Worm (Caenorhabditis elegans): ENCODE measurements around the gene F23A7.1.

The F23A7.1 gene

ce11 chrX:16243129-16243528 lies 25.9 kb downstream of the F23A7.1 start:
- no peak for TF ChIP-seq klf-2 (GFP tag; conservative IDR thresholded peaks at IDR 0.05)
- TF ChIP-seq tab-1 (GFP tag; IDR thresholded peaks at IDR 0.05): 0 out of 2 replicates have a peak, but pooled peaks have one; percentile 25

- TF ChIP-seq klf-2 (GFP tag; conservative IDR thresholded peaks at IDR 0.05): no peak
- TF ChIP-seq ztf-23 (GFP tag; IDR thresholded peaks at IDR 0.05): no peak
- TF ChIP-seq T22C8.4 (GFP tag; IDR thresholded peaks at IDR 0.05): no peak
- no peak for TF ChIP-seq tab-1 (GFP tag; IDR thresholded peaks at IDR 0.05)
- no peak for TF ChIP-seq med-1 (GFP tag; optimal IDR thresholded peaks at IDR 0.05; ENCODE audit: insufficient read depth)
- no peak for TF ChIP-seq cog-1 (tag; optimal IDR thresholded peaks at IDR 0.05)
These were observed 27.6 kb downstream of the F23A7.1 start, which contains the start of gene W10G6.1 for ce11 chrX:16244764-16245244. W10G6.1 (plus strand) TSS chrX:16245194.

ce11 chrX:16250679-16251078 lies 33.5 kb downstream of the F23A7.1 start, which contains the start of gene W10G6.6:
W10G6.6 (minus strand) TSS chrX:16250779.
- TF ChIP-seq ztf-29 (GFP tag; IDR thresholded peaks at IDR 0.05) (no peak), flt-1 (GFP tag; IDR thresholded peaks at IDR 0.05) (no peak), cog-1 (tag; optimal IDR thresholded peaks at IDR 0.05) (no peak), T22C8.4 (GFP tag; IDR thresholded peaks at IDR 0.05) (no peak), med-1 (GFP tag; optimal IDR thresholded peaks at IDR 0.05; ENCODE audit: insufficient read depth) (no peak), ztf-23 (GFP tag; IDR thresholded peaks at IDR 0.05) (no peak), tab-1 (GFP tag; IDR thresholded peaks at IDR 0.05) (no peak), klf-2 (GFP tag; conservative IDR thresholded peaks at IDR 0.05) (no peak), ref-1 (GFP tag; conservative IDR thresholded peaks at IDR 0.05) (no peak)

- no peak for TF ChIP-seq ref-1 (GFP tag; conservative IDR thresholded peaks at IDR 0.05)
- TF ChIP-seq flt-1 (GFP tag; IDR thresholded peaks at IDR 0.05): no peak
- no peak for TF ChIP-seq ztf-23 (GFP tag; IDR thresholded peaks at IDR 0.05)
- TF ChIP-seq klf-2 (GFP tag; conservative IDR thresholded peaks at IDR 0.05): no peak
- TF ChIP-seq ztf-29 (GFP tag; IDR thresholded peaks at IDR 0.05): no peak
- TF ChIP-seq T22C8.4 (GFP tag; IDR thresholded peaks at IDR 0.05): no peak
- no peak for TF ChIP-seq med-1 (GFP tag; optimal IDR thresholded peaks at IDR 0.05; ENCODE audit: insufficient read depth)
- TF ChIP-seq tab-1 (GFP tag; IDR thresholded peaks at IDR 0.05): no peak
- TF ChIP-seq cog-1 (tag; optimal IDR thresholded peaks at IDR 0.05): no peak
These were observed 41.3 kb downstream of the F23A7.1 start for ce11 chrX:16258503-16258902.

- TF ChIP-seq flt-1 (GFP tag; IDR thresholded peaks at IDR 0.05): no peak
- TF ChIP-seq med-1 (GFP tag; optimal IDR thresholded peaks at IDR 0.05; ENCODE audit: insufficient read depth): no peak
- no peak for TF ChIP-seq ztf-29 (GFP tag; IDR thresholded peaks at IDR 0.05)
- no peak for TF ChIP-seq ztf-23 (GFP tag; IDR thresholded peaks at IDR 0.05)
- no peak for TF ChIP-seq klf-2 (GFP tag; conservative IDR thresholded peaks at IDR 0.05)
- TF ChIP-seq cog-1 (tag; optimal IDR thresholded peaks at IDR 0.05): no peak
- TF ChIP-seq tab-1 (GFP tag; IDR thresholded peaks at IDR 0.05): no peak
- no peak for TF ChIP-seq ref-1 (GFP tag; conservative IDR thresholded peaks at IDR 0.05)
- TF ChIP-seq T22C8.4 (GFP tag; IDR thresholded peaks at IDR 0.05): no peak
These were observed 42.9 kb downstream of the F23A7.1 start for ce11 chrX:16260077-16260476.

ce11 chrX:16261993-16262392 lies 44.8 kb downstream of the F23A7.1 start, which contains the start of gene sgk-1:
sgk-1 (minus strand) TSS chrX:16262122.
- no peak for TF ChIP-seq flt-1 (GFP tag; IDR thresholded peaks at IDR 0.05)
- no peak for TF ChIP-seq T22C8.4 (GFP tag; IDR thresholded peaks at IDR 0.05)
- no peak for TF ChIP-seq tab-1 (GFP tag; IDR thresholded peaks at IDR 0.05)
- TF ChIP-seq klf-2 (GFP tag; conservative IDR thresholded peaks at IDR 0.05): no peak
- TF ChIP-seq med-1 (GFP tag; optimal IDR thresholded peaks at IDR 0.05; ENCODE audit: insufficient read depth): no peak
- TF ChIP-seq ztf-29 (GFP tag; IDR thresholded peaks at IDR 0.05): no peak
- TF ChIP-seq cog-1 (tag; optimal IDR thresholded peaks at IDR 0.05): no peak
- no peak for TF ChIP-seq ref-1 (GFP tag; conservative IDR thresholded peaks at IDR 0.05)
- TF ChIP-seq ztf-23 (GFP tag; IDR thresholded peaks at IDR 0.05): no peak

- TF ChIP-seq cog-1 (tag; optimal IDR thresholded peaks at IDR 0.05) (no peak), klf-2 (GFP tag; conservative IDR thresholded peaks at IDR 0.05) (no peak)
These were observed 46.1 kb downstream of the F23A7.1 start for ce11 chrX:16263287-16263686.

ce11 chrX:16265636-16266384 lies 48.6 kb downstream of the F23A7.1 start, which contains the start of gene mua-6:
mua-6 (minus strand) TSS chrX:16265686.
- TF ChIP-seq flt-1 (GFP tag; IDR thresholded peaks at IDR 0.05): 0 out of 2 replicates have a peak, but pooled peaks have one; percentile 21
- TF ChIP-seq ztf-23 (GFP tag; IDR thresholded peaks at IDR 0.05): no peak
- TF ChIP-seq med-1 (GFP tag; optimal IDR thresholded peaks at IDR 0.05; ENCODE audit: insufficient read depth): no peak
